Worm (Caenorhabditis elegans) whole organism, mixed stage, embryonic: ENCODE results near the gene vit-2.

Experiments
- M03D4.4 ChIP-seq: sonication (generic microtip); optimal IDR thresholded peaks from 2 replicates; lab custom pipeline; 2017; ENCODE audit warnings: mild to moderate bottlenecking, missing genetic modification characterization, missing compliant biosample characterization
- blmp-1 ChIP-seq: fragments of 150-350 bp; optimal IDR thresholded peaks from 2 replicates; lab custom pipeline; 2014; ENCODE audit warnings: missing biosample characterization, missing genetic modification characterization
- ceh-43 ChIP-seq: fragments of 200-800 bp; sonication (Bioruptor generic); optimal IDR thresholded peaks from 2 replicates; lab custom pipeline; 2018; ENCODE audit warnings: mild to moderate bottlenecking, missing genetic modification characterization, moderate library complexity, missing compliant biosample characterization
- ceh-83 ChIP-seq: fragments of 200-800 bp; sonication (Bioruptor generic); optimal IDR thresholded peaks from 2 replicates; lab custom pipeline; 2018; ENCODE audit warnings: mild to moderate bottlenecking, missing genetic modification characterization, missing compliant biosample characterization
- cnd-1 ChIP-seq: fragments of 200-800 bp; sonication (Bioruptor generic); optimal IDR thresholded peaks from 2 replicates; lab custom pipeline; 2018; ENCODE audit warnings: mild to moderate bottlenecking, missing genetic modification characterization, missing compliant biosample characterization
- drap-1 ChIP-seq: fragments of 200-800 bp; sonication (Bioruptor generic); optimal IDR thresholded peaks from 3 replicates; lab custom pipeline; 2018; ENCODE audit warnings: mild to moderate bottlenecking, missing genetic modification characterization, missing compliant biosample characterization
- elt-1 ChIP-seq: sonication (generic microtip); optimal IDR thresholded peaks from 2 replicates; lab custom pipeline; 2017; ENCODE audit warnings: missing genetic modification characterization, mild to moderate bottlenecking, missing compliant biosample characterization, antibody characterized with exemption, moderate library complexity, borderline replicate concordance; ENCODE audit not compliant: insufficient read depth
- elt-3 ChIP-seq: fragments of 150-350 bp; optimal IDR thresholded peaks from 2 replicates; lab custom pipeline; 2014; ENCODE audit warnings: missing biosample characterization, missing genetic modification characterization
- flh-1 ChIP-seq: fragments of 200-800 bp; sonication (Bioruptor generic); optimal IDR thresholded peaks from 2 replicates; lab custom pipeline; 2018; ENCODE audit warnings: mild to moderate bottlenecking, missing genetic modification characterization, moderate library complexity, missing compliant biosample characterization
- ham-2 ChIP-seq: fragments of 200-800 bp; sonication (Bioruptor generic); optimal IDR thresholded peaks from 2 replicates; lab custom pipeline; 2018; ENCODE audit warnings: mild to moderate bottlenecking, missing genetic modification characterization, missing compliant biosample characterization
- hlh-1 ChIP-seq: fragments of 150-350 bp; optimal IDR thresholded peaks from 2 replicates; lab custom pipeline; 2014; ENCODE audit warnings: missing biosample characterization, missing genetic modification reagents, missing genetic modification characterization
- lin-32 ChIP-seq: fragments of 200-800 bp; sonication (Bioruptor generic); optimal IDR thresholded peaks from 2 replicates; lab custom pipeline; 2018; ENCODE audit warnings: mild to moderate bottlenecking, missing genetic modification characterization, missing compliant biosample characterization
- lsy-2 ChIP-seq: fragments of 150-350 bp; optimal IDR thresholded peaks from 2 replicates; lab custom pipeline; 2014; ENCODE audit warnings: missing biosample characterization, missing genetic modification characterization
- mab-5 ChIP-seq: fragments of 150-350 bp; optimal IDR thresholded peaks from 2 replicates; lab custom pipeline; 2014; ENCODE audit warnings: missing biosample characterization, missing genetic modification characterization
- mls-2 ChIP-seq: sonication (generic microtip); optimal IDR thresholded peaks from 2 replicates; lab custom pipeline; 2016; ENCODE audit warnings: mild to moderate bottlenecking, missing genetic modification characterization, moderate library complexity, missing compliant biosample characterization
- nhr-12 ChIP-seq: fragments of 150-350 bp; optimal IDR thresholded peaks from 2 replicates; lab custom pipeline; 2014; ENCODE audit warnings: missing biosample characterization, missing genetic modification characterization
- nhr-2 ChIP-seq: fragments of 150-350 bp; optimal IDR thresholded peaks from 2 replicates; lab custom pipeline; 2014; ENCODE audit warnings: missing biosample characterization, missing genetic modification characterization
- nhr-237 ChIP-seq: fragments of 150-350 bp; optimal IDR thresholded peaks from 2 replicates; lab custom pipeline; 2014; ENCODE audit warnings: missing biosample characterization, missing genetic modification characterization
- nhr-28 ChIP-seq: fragments of 150-350 bp; optimal IDR thresholded peaks from 2 replicates; lab custom pipeline; 2014; ENCODE audit warnings: missing biosample characterization, missing genetic modification characterization
- nhr-76 ChIP-seq: sonication (generic microtip); optimal IDR thresholded peaks from 2 replicates; lab custom pipeline; 2017; ENCODE audit warnings: missing biosample characterization, missing genetic modification characterization
- pha-4 ChIP-seq: fragments of 150-350 bp; optimal IDR thresholded peaks from 2 replicates; lab custom pipeline; 2018; ENCODE audit warnings: missing biosample characterization, missing genetic modification reagents, missing genetic modification characterization
- sem-2 ChIP-seq: fragments of 200-800 bp; sonication (Bioruptor generic); optimal IDR thresholded peaks from 2 replicates; lab custom pipeline; 2018; ENCODE audit warnings: mild to moderate bottlenecking, missing genetic modification characterization, missing compliant biosample characterization
- snpc-4 ChIP-seq: fragments of 150-350 bp; optimal IDR thresholded peaks from 2 replicates; lab custom pipeline; 2014; ENCODE audit warnings: missing biosample characterization, missing genetic modification characterization
- sptf-1 ChIP-seq: sonication (generic microtip); optimal IDR thresholded peaks from 2 replicates; lab custom pipeline; 2017; ENCODE audit warnings: mild to moderate bottlenecking, missing genetic modification characterization, moderate library complexity, missing compliant biosample characterization
- tbx-8 ChIP-seq: fragments of 200-800 bp; sonication (Bioruptor generic); optimal IDR thresholded peaks from 2 replicates; lab custom pipeline; 2018; ENCODE audit warnings: mild to moderate bottlenecking, missing genetic modification characterization, moderate library complexity, missing compliant biosample characterization
- unc-120 ChIP-seq: sonication (generic microtip); optimal IDR thresholded peaks from 2 replicates; lab custom pipeline; 2017; ENCODE audit warnings: missing genetic modification characterization, missing compliant biosample characterization; ENCODE audit not compliant: poor library complexity, severe bottlenecking
- zip-8 ChIP-seq: fragments of 150-350 bp; optimal IDR thresholded peaks from 2 replicates; lab custom pipeline; 2014; ENCODE audit warnings: missing biosample characterization, missing genetic modification characterization
- ztf-11 ChIP-seq: fragments of 150-350 bp; optimal IDR thresholded peaks from 2 replicates; lab custom pipeline; 2014; ENCODE audit warnings: missing biosample characterization, missing genetic modification characterization

Gene vit-2

ce11 chrX:5071025-5071424 lies 29.8 kb upstream of the vit-2 start:
- peak; percentile 19 for TF ChIP-seq blmp-1
- no peak for TF ChIP-seq ham-2 (GFP tag; lab: Kevin White, UChicago)
- no peak for TF ChIP-seq cnd-1 (tag; lab: Kevin White, UChicago)

ce11 chrX:5073895-5074294 lies 26.9 kb upstream of the vit-2 start:
- no peak for TF ChIP-seq mab-5 (tag; lab: Kevin White, UChicago)
- TF ChIP-seq nhr-76 (tag; lab: Kevin White, UChicago), result no peak
- no peak for TF ChIP-seq lin-32 (GFP tag; lab: Kevin White, UChicago)
- TF ChIP-seq elt-1, result no peak
- TF ChIP-seq unc-120, result no peak
- TF ChIP-seq flh-1, result no peak
- TF ChIP-seq tbx-8, result no peak
- TF ChIP-seq mls-2, result no peak
- no peak for TF ChIP-seq sem-2 (GFP tag; lab: Kevin White, UChicago)
- no peak for TF ChIP-seq ztf-11 (tag; lab: Kevin White, UChicago)
- no peak for TF ChIP-seq nhr-2 (tag; lab: Kevin White, UChicago)
- TF ChIP-seq nhr-28 (tag; lab: Kevin White, UChicago), result no peak
- TF ChIP-seq cnd-1 (tag; lab: Kevin White, UChicago), result no peak
- no peak for TF ChIP-seq lsy-2 (tag; lab: Kevin White, UChicago)
- no peak for TF ChIP-seq nhr-12 (tag; lab: Kevin White, UChicago)
- TF ChIP-seq elt-3 (tag; lab: Kevin White, UChicago), result no peak
- TF ChIP-seq snpc-4 (tag; lab: Kevin White, UChicago), result no peak
- no peak for TF ChIP-seq ham-2 (GFP tag; lab: Kevin White, UChicago)
- no peak for TF ChIP-seq pha-4 (tag; lab: Kevin White, UChicago)

ce11 chrX:5075538-5075937 lies 25.3 kb upstream of the vit-2 start:
- TF ChIP-seq elt-1 (no peak), mab-5 (tag; lab: Kevin White, UChicago) (no peak), snpc-4 (tag; lab: Kevin White, UChicago) (no peak), hlh-1 (tag; lab: Kevin White, UChicago) (no peak), ceh-83 (GFP tag; lab: Kevin White, UChicago) (no peak), drap-1 (GFP tag; lab: Kevin White, UChicago) (no peak), pha-4 (tag; lab: Kevin White, UChicago) (no peak), mls-2 (no peak), nhr-76 (tag; lab: Kevin White, UChicago) (no peak), nhr-12 (tag; lab: Kevin White, UChicago) (no peak), unc-120 (no peak), nhr-28 (tag; lab: Kevin White, UChicago) (no peak), zip-8 (tag; lab: Kevin White, UChicago) (no peak), lin-32 (GFP tag; lab: Kevin White, UChicago) (no peak), flh-1 (no peak), lsy-2 (tag; lab: Kevin White, UChicago) (no peak), M03D4.4 (no peak)

ce11 chrX:5077696-5078343 lies 23.0 kb upstream of the vit-2 start, which contains the start of gene cal-5:
Gene cal-5 (minus strand): TSS chrX:5077961.
- TF ChIP-seq sptf-1 (tag; lab: Kevin White, UChicago) (peak; percentile 3), cnd-1 (tag; lab: Kevin White, UChicago) (peak; percentile 21), drap-1 (GFP tag; lab: Kevin White, UChicago) (peak; percentile 17), ceh-43 (no peak)

- no peak for TF ChIP-seq sptf-1 (tag; lab: Kevin White, UChicago)
- TF ChIP-seq elt-1, result no peak
- TF ChIP-seq unc-120, result no peak
- TF ChIP-seq ceh-43, result no peak
- TF ChIP-seq nhr-76 (tag; lab: Kevin White, UChicago), result no peak
- TF ChIP-seq zip-8 (tag; lab: Kevin White, UChicago), result no peak
- TF ChIP-seq lsy-2 (tag; lab: Kevin White, UChicago), result no peak
- no peak for TF ChIP-seq nhr-237 (tag; lab: Kevin White, UChicago)
- no peak for TF ChIP-seq elt-3 (tag; lab: Kevin White, UChicago)
- TF ChIP-seq hlh-1 (tag; lab: Kevin White, UChicago), result no peak
- TF ChIP-seq drap-1 (GFP tag; lab: Kevin White, UChicago), result no peak
- no peak for TF ChIP-seq nhr-2 (tag; lab: Kevin White, UChicago)
- no peak for TF ChIP-seq lin-32 (GFP tag; lab: Kevin White, UChicago)
- no peak for TF ChIP-seq ceh-83 (GFP tag; lab: Kevin White, UChicago)
- TF ChIP-seq cnd-1 (tag; lab: Kevin White, UChicago), result no peak
- no peak for TF ChIP-seq nhr-12 (tag; lab: Kevin White, UChicago)
Measured at ce11 chrX:5079297-5079696, 21.5 kb upstream of the vit-2 start.
